Fruit fly (Drosophila melanogaster) whole organism, embryonic: ENCODE data around the gene CG14420.
A peak's percentile ranks its signal among the peaks of the same experiment; 100 is the strongest.

ENCODE experiments used
- Adf1 ChIP-seq: fragments of 200-800 bp; sonication (Bioruptor generic); IDR thresholded peaks from 2 replicates; pipeline ENCODE4 v1.3.6; 2022; ENCODE audit warnings: missing biosample characterization, missing genetic modification characterization
- Atf3 ChIP-seq: fragments of 200-800 bp; sonication (Bioruptor generic); optimal IDR thresholded peaks from 3 replicates; lab custom pipeline; 2016; ENCODE audit warnings: missing biosample characterization, missing genetic modification characterization
- Bgb ChIP-seq: fragments of 200-800 bp; sonication (Bioruptor generic); IDR thresholded peaks from 2 replicates; pipeline ENCODE4 v1.3.6; 2022; ENCODE audit warnings: missing biosample characterization, missing genetic modification characterization; ENCODE audit not compliant: partially characterized antibody
- Bteb2 ChIP-seq: fragments of 200-800 bp; sonication (Bioruptor generic); optimal IDR thresholded peaks from 2 replicates; lab custom pipeline; 2016; ENCODE audit warnings: missing biosample characterization, missing genetic modification characterization
- CG11504 ChIP-seq: fragments of 200-800 bp; sonication (Bioruptor generic); optimal IDR thresholded peaks from 3 replicates; lab custom pipeline; 2019; ENCODE audit warnings: missing biosample characterization, mild to moderate bottlenecking, missing genetic modification characterization, moderate library complexity
- CG11695 ChIP-seq: fragments of 200-800 bp; sonication (Bioruptor generic); IDR thresholded peaks from 3 replicates; pipeline ENCODE4 v1.3.6; 2022; ENCODE audit warnings: missing biosample characterization, missing genetic modification characterization
- CG11723 ChIP-seq: fragments of 200-800 bp; sonication (Bioruptor generic); optimal IDR thresholded peaks from 2 replicates; lab custom pipeline; 2017; ENCODE audit warnings: missing biosample characterization, mild to moderate bottlenecking, missing genetic modification characterization
- CG12744 ChIP-seq: fragments of 200-800 bp; sonication (Bioruptor generic); optimal IDR thresholded peaks from 2 replicates; lab custom pipeline; 2016; ENCODE audit warnings: missing biosample characterization, missing genetic modification characterization
- CG14667 ChIP-seq: fragments of 200-800 bp; sonication (Bioruptor generic); IDR thresholded peaks from 2 replicates; pipeline ENCODE4 v1.3.6; 2022; ENCODE audit warnings: missing biosample characterization, missing genetic modification characterization
- CG15269 ChIP-seq: fragments of 200-800 bp; sonication (Bioruptor generic); optimal IDR thresholded peaks from 2 replicates; lab custom pipeline; 2018; ENCODE audit warnings: missing biosample characterization, mild to moderate bottlenecking, missing genetic modification characterization, moderate library complexity
- CG17328 ChIP-seq: fragments of 200-800 bp; sonication (Bioruptor generic); IDR thresholded peaks from 2 replicates; pipeline ENCODE4 v1.3.6; 2022; ENCODE audit warnings: missing biosample characterization, missing genetic modification characterization
- CG17912 ChIP-seq: fragments of 200-800 bp; sonication (Bioruptor generic); optimal IDR thresholded peaks from 2 replicates; lab custom pipeline; 2018; ENCODE audit warnings: missing biosample characterization, mild to moderate bottlenecking, missing genetic modification characterization
- CG18011 ChIP-seq: fragments of 200-800 bp; sonication (Bioruptor generic); optimal IDR thresholded peaks from 2 replicates; lab custom pipeline; 2017; ENCODE audit warnings: missing biosample characterization, missing genetic modification characterization, mild to moderate bottlenecking, moderate library complexity, missing genotype
- CG30020 ChIP-seq: fragments of 200-800 bp; optimal IDR thresholded peaks from 2 replicates; lab custom pipeline; 2019; ENCODE audit warnings: missing biosample characterization, mild to moderate bottlenecking, missing genetic modification characterization, moderate library complexity
- CG30403 ChIP-seq: fragments of 200-800 bp; sonication (Bioruptor generic); optimal IDR thresholded peaks from 3 replicates; lab custom pipeline; 2016; ENCODE audit warnings: missing biosample characterization, missing genetic modification characterization
- CG31388 ChIP-seq: fragments of 200-800 bp; sonication (Bioruptor generic); optimal IDR thresholded peaks from 2 replicates; lab custom pipeline; 2016; ENCODE audit warnings: missing biosample characterization, missing genetic modification characterization
- CG3838 ChIP-seq: fragments of 200-800 bp; sonication (Bioruptor generic); optimal IDR thresholded peaks from 3 replicates; lab custom pipeline; 2016; ENCODE audit warnings: missing biosample characterization, missing genetic modification characterization
- CG4820 ChIP-seq: fragments of 200-800 bp; sonication (Bioruptor generic); optimal IDR thresholded peaks from 3 replicates; lab custom pipeline; 2016; ENCODE audit warnings: missing biosample characterization, missing genetic modification characterization
- CG7372 ChIP-seq: fragments of 200-800 bp; sonication (Bioruptor generic); IDR thresholded peaks from 2 replicates; pipeline ENCODE4 v1.3.6; 2022; ENCODE audit warnings: missing biosample characterization, missing genetic modification characterization
- CG8924 ChIP-seq: fragments of 200-800 bp; optimal IDR thresholded peaks from 3 replicates; lab custom pipeline; 2019; ENCODE audit warnings: missing biosample characterization, mild to moderate bottlenecking, missing genetic modification characterization, moderate library complexity
- CrebB ChIP-seq: fragments of 200-800 bp; sonication (Bioruptor generic); optimal IDR thresholded peaks from 3 replicates; lab custom pipeline; 2018; ENCODE audit warnings: missing biosample characterization, mild to moderate bottlenecking, missing genetic modification characterization
- E2f2 ChIP-seq: fragments of 200-800 bp; sonication (Bioruptor generic); IDR thresholded peaks from 2 replicates; pipeline ENCODE4 v1.3.6; 2022; ENCODE audit warnings: missing biosample characterization, missing genetic modification characterization
- HLHmδ ChIP-seq: fragments of 200-800 bp; sonication (Bioruptor generic); optimal IDR thresholded peaks from 2 replicates; lab custom pipeline; 2018; ENCODE audit warnings: missing biosample characterization, mild to moderate bottlenecking, missing genetic modification characterization, moderate library complexity
- Hand ChIP-seq: fragments of 200-800 bp; sonication (Bioruptor generic); optimal IDR thresholded peaks from 2 replicates; lab custom pipeline; 2017; ENCODE audit warnings: mild to moderate bottlenecking, missing biosample characterization, missing genetic modification reagents, missing genetic modification characterization
- Kr ChIP-seq: fragments of 200-800 bp; sonication (Bioruptor generic); optimal IDR thresholded peaks from 2 replicates; lab custom pipeline; 2017; ENCODE audit warnings: missing biosample characterization, mild to moderate bottlenecking, missing genetic modification characterization
- Oaz ChIP-seq: fragments of 200-800 bp; sonication (Bioruptor generic); IDR thresholded peaks from 2 replicates; pipeline ENCODE4 v1.3.6; 2022; ENCODE audit warnings: missing biosample characterization, missing genetic modification characterization
- Scr ChIP-seq: fragments of 200-800 bp; sonication (Bioruptor generic); IDR thresholded peaks from 2 replicates; pipeline ENCODE4 v1.3.6; 2022; ENCODE audit warnings: missing biosample characterization, missing genetic modification characterization; ENCODE audit not compliant: partially characterized antibody
- Spps ChIP-seq: fragments of 200-800 bp; sonication (Bioruptor generic); optimal IDR thresholded peaks from 2 replicates; lab custom pipeline; 2018; ENCODE audit warnings: missing biosample characterization, mild to moderate bottlenecking, missing genetic modification characterization
- Sry-β ChIP-seq: fragments of 200-800 bp; sonication (Bioruptor generic); optimal IDR thresholded peaks from 2 replicates; lab custom pipeline; 2018; ENCODE audit warnings: missing biosample characterization, mild to moderate bottlenecking, missing genetic modification characterization, moderate library complexity
- Taf1 ChIP-seq: fragments of 200-800 bp; sonication (Bioruptor generic); IDR thresholded peaks from 2 replicates; pipeline ENCODE4 v1.3.6; 2022; ENCODE audit warnings: missing biosample characterization, missing genetic modification characterization
- amos ChIP-seq: fragments of 200-800 bp; sonication (Bioruptor generic); IDR thresholded peaks from 2 replicates; pipeline ENCODE4 v1.3.6; 2022; ENCODE audit warnings: missing biosample characterization, missing genetic modification characterization; ENCODE audit not compliant: partially characterized antibody
- bsh ChIP-seq, 2 experiments: fragments of 200-800 bp; sonication (Bioruptor generic); optimal IDR thresholded peaks; 2 replicates each; lab custom pipeline; 2017 to 2018; ENCODE audit warnings: mild to moderate bottlenecking in 2 of 2, missing biosample characterization in 2 of 2, missing genetic modification characterization in 2 of 2, moderate library complexity in 1 of 2
- chinmo ChIP-seq: fragments of 200-800 bp; sonication (Bioruptor generic); IDR thresholded peaks from 4 replicates; pipeline ENCODE4 v1.3.6; 2022; ENCODE audit warnings: missing biosample characterization, missing genetic modification characterization; ENCODE audit not compliant: partially characterized antibody
- croc ChIP-seq: fragments of 200-800 bp; sonication (Bioruptor generic); conservative IDR thresholded peaks from 3 replicates; pipeline ENCODE4 v1.3.6; 2022; ENCODE audit warnings: missing biosample characterization, missing genetic modification characterization
- da ChIP-seq: fragments of 200-800 bp; sonication (Bioruptor generic); optimal IDR thresholded peaks from 2 replicates; lab custom pipeline; 2016; ENCODE audit warnings: missing biosample characterization, missing genetic modification characterization
- grau ChIP-seq: fragments of 200-800 bp; optimal IDR thresholded peaks from 3 replicates; lab custom pipeline; 2019; ENCODE audit warnings: missing biosample characterization, mild to moderate bottlenecking, missing genetic modification characterization, moderate library complexity
- gro ChIP-seq: fragments of 200-800 bp; sonication (Bioruptor generic); optimal IDR thresholded peaks from 2 replicates; lab custom pipeline; 2016; ENCODE audit warnings: missing biosample characterization, missing genetic modification characterization
- gt ChIP-seq: fragments of 200-800 bp; sonication (Bioruptor generic); IDR thresholded peaks from 2 replicates; pipeline ENCODE4 v1.3.6; 2022; ENCODE audit warnings: missing biosample characterization, missing genetic modification characterization
- kni ChIP-seq: fragments of 200-800 bp; sonication (Bioruptor generic); optimal IDR thresholded peaks from 3 replicates; lab custom pipeline; 2017; ENCODE audit warnings: mild to moderate bottlenecking, missing biosample characterization, missing genetic modification reagents, missing genetic modification characterization
- lov ChIP-seq, 2 experiments: fragments of 200-800 bp in 1 of 2; fragments of >200 bp in 1 of 2; sonication (Bioruptor generic) in 1 of 2; IDR thresholded peaks in 1 of 2; optimal IDR thresholded peaks in 1 of 2; 2 replicates in 1 of 2; 3 replicates in 1 of 2; pipeline versions ENCODE4 v1.3.6 to Lab custom; 2017 to 2022; ENCODE audit warnings: missing biosample characterization in 1 of 2, missing genetic modification characterization in 1 of 2
- peb ChIP-seq: fragments of 200-800 bp; sonication (Bioruptor generic); IDR thresholded peaks from 2 replicates; pipeline ENCODE4 v1.3.6; 2022; ENCODE audit warnings: missing biosample characterization, missing genetic modification characterization
- psq ChIP-seq: fragments of 200-800 bp; sonication (Bioruptor generic); optimal IDR thresholded peaks from 2 replicates; lab custom pipeline; 2017; ENCODE audit warnings: missing biosample characterization, missing genetic modification characterization
- scrt ChIP-seq: fragments of 200-800 bp; sonication (Bioruptor generic); optimal IDR thresholded peaks from 2 replicates; lab custom pipeline; 2018; ENCODE audit warnings: missing biosample characterization, mild to moderate bottlenecking, missing genetic modification characterization, moderate library complexity
- seq ChIP-seq: fragments of 200-800 bp; sonication (Bioruptor generic); IDR thresholded peaks from 2 replicates; pipeline ENCODE4 v1.3.6; 2022; ENCODE audit warnings: missing biosample characterization, missing genetic modification characterization
- slbo ChIP-seq: fragments of 200-800 bp; sonication (Bioruptor generic); IDR thresholded peaks from 2 replicates; pipeline ENCODE4 v1.3.6; 2022; ENCODE audit warnings: missing biosample characterization, missing genetic modification characterization
- stwl ChIP-seq: fragments of 200-800 bp; sonication (Bioruptor generic); optimal IDR thresholded peaks from 3 replicates; lab custom pipeline; 2018; ENCODE audit warnings: missing biosample characterization, mild to moderate bottlenecking, missing genetic modification characterization, moderate library complexity
- tio ChIP-seq: fragments of 200-800 bp; sonication (Bioruptor generic); optimal IDR thresholded peaks from 2 replicates; lab custom pipeline; 2017; ENCODE audit warnings: missing biosample characterization, missing genetic modification characterization, inconsistent platforms
- trh ChIP-seq: fragments of 200-800 bp; sonication (Bioruptor generic); optimal IDR thresholded peaks from 2 replicates; lab custom pipeline; 2016; ENCODE audit warnings: missing biosample characterization, missing genetic modification characterization
- unc-4 ChIP-seq: fragments of 200-800 bp; sonication (Bioruptor generic); IDR thresholded peaks from 2 replicates; pipeline ENCODE4 v1.3.6; 2022; ENCODE audit warnings: missing biosample characterization, missing genetic modification characterization; ENCODE audit not compliant: partially characterized antibody
- zen ChIP-seq: fragments of 200-800 bp; sonication (Bioruptor generic); optimal IDR thresholded peaks from 3 replicates; lab custom pipeline; 2018; ENCODE audit warnings: missing biosample characterization, mild to moderate bottlenecking, missing genetic modification characterization, moderate library complexity
- zf30C ChIP-seq: fragments of 200-800 bp; sonication (Bioruptor generic); optimal IDR thresholded peaks from 3 replicates; lab custom pipeline; 2018; ENCODE audit warnings: missing biosample characterization, mild to moderate bottlenecking, missing genetic modification characterization

Gene CG14420

DNA sequence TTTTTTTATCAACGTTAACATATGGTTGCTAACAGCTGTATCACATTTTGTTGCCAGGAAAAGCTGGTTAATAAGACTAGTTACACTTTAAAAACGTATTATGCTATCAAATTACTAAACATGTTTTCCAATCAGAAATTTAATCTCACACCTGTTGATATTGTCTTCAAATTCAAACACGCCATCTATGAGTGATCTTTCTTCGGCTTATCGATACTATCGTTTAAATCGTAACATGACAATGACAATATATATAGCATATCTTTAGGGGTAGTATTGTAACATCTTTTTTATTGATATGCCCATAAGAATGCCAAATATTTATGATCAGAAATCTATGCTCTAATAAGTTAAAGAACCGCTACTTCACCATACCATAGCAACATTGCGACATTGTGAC is 10.5 kb downstream of the CG14420 start (continued):
- no peak for TF ChIP-seq seq (GFP tag; lab: Robert Waterston, UW)
- no peak for TF ChIP-seq Sry-β (GFP tag; lab: Kevin White, UChicago)
- no peak for TF ChIP-seq Atf3 (GFP tag; lab: Kevin White, UChicago)
- TF ChIP-seq unc-4 (GFP tag; lab: Robert Waterston, UW): peak; percentile 70
- TF ChIP-seq CG17328 (GFP tag; lab: Robert Waterston, UW): no peak
- no peak for TF ChIP-seq CG15269 (tag; lab: Kevin White, UChicago)
- TF ChIP-seq CG3838: no peak
- TF ChIP-seq kni: no peak
- no peak for TF ChIP-seq Kr (GFP tag; lab: Kevin White, UChicago)
- TF ChIP-seq CG8924 (tag; lab: Kevin White, UChicago): no peak
- no peak for TF ChIP-seq CG17912
- TF ChIP-seq scrt (GFP tag; lab: Kevin White, UChicago): no peak
- peak; percentile 77 for TF ChIP-seq stwl (tag; lab: Kevin White, UChicago)
- TF ChIP-seq gro (GFP tag; lab: Kevin White, UChicago): no peak
- TF ChIP-seq bsh (GFP tag; optimal IDR thresholded peaks at IDR 0.05; lab: Kevin White, UChicago): no peak
- TF ChIP-seq Bteb2 (GFP tag; lab: Kevin White, UChicago): no peak
- no peak for TF ChIP-seq CG11695 (GFP tag; lab: Robert Waterston, UW)
- no peak for TF ChIP-seq CG4820 (GFP tag; lab: Kevin White, UChicago)
- peak; percentile 72 for TF ChIP-seq Bgb (GFP tag; lab: Robert Waterston, UW)
- TF ChIP-seq da: no peak
- TF ChIP-seq CG14667 (GFP tag; lab: Robert Waterston, UW): no peak
- TF ChIP-seq Taf1 (GFP tag; lab: Robert Waterston, UW): no peak
- no peak for TF ChIP-seq HLHmδ (GFP tag; lab: Kevin White, UChicago)
- peak; percentile 82 for TF ChIP-seq amos (GFP tag; lab: Robert Waterston, UW)
- TF ChIP-seq gt (GFP tag; lab: Robert Waterston, UW): no peak
- TF ChIP-seq CG18011 (GFP tag; lab: Kevin White, UChicago): no peak
- no peak for TF ChIP-seq Adf1 (GFP tag; lab: Robert Waterston, UW)
- no peak for TF ChIP-seq grau (tag; lab: Kevin White, UChicago)
- no peak for TF ChIP-seq slbo
- no peak for TF ChIP-seq trh (GFP tag; lab: Kevin White, UChicago)
- TF ChIP-seq Oaz: no peak
- TF ChIP-seq zen: no peak
- no peak for TF ChIP-seq peb (GFP tag; lab: Robert Waterston, UW)
- TF ChIP-seq CG31388 (GFP tag; lab: Kevin White, UChicago): no peak
- no peak for TF ChIP-seq E2f2 (GFP tag; lab: Robert Waterston, UW)
- TF ChIP-seq psq (GFP tag; lab: Kevin White, UChicago): no peak
- no peak for TF ChIP-seq CG7372
- no peak for TF ChIP-seq CG30403 (GFP tag; lab: Kevin White, UChicago)
- no peak for TF ChIP-seq lov (optimal IDR thresholded peaks at IDR 0.05; lab: Kevin White, UChicago)
- no peak for TF ChIP-seq lov (GFP tag; IDR thresholded peaks at IDR 0.05; lab: Robert Waterston, UW)
- no peak for TF ChIP-seq chinmo
- no peak for TF ChIP-seq zf30C (GFP tag; lab: Kevin White, UChicago)
- no peak for TF ChIP-seq CrebB
- TF ChIP-seq tio (GFP tag; lab: Kevin White, UChicago): no peak
- TF ChIP-seq Scr (GFP tag; lab: Robert Waterston, UW): peak; percentile 76
- no peak for TF ChIP-seq CG12744 (GFP tag; lab: Kevin White, UChicago)
- TF ChIP-seq CG30020 (tag; lab: Kevin White, UChicago): no peak
- TF ChIP-seq croc (GFP tag; lab: Robert Waterston, UW): no peak
- peak; percentile 95 for TF ChIP-seq CG11504 (tag; lab: Kevin White, UChicago)
- TF ChIP-seq Hand (GFP tag; lab: Kevin White, UChicago): no peak
- TF ChIP-seq CG11723 (GFP tag; lab: Kevin White, UChicago): no peak
- TF ChIP-seq Spps (tag; lab: Kevin White, UChicago): no peak
